Worm (Caenorhabditis elegans) whole organism, L2 larva: ENCODE measurements around the gene F26D2.15.

Experiments
- C34F6.9 ChIP-seq: fragments of 150-350 bp; optimal IDR thresholded peaks from 2 replicates; lab custom pipeline; 2014; ENCODE audit warnings: missing biosample characterization, missing genetic modification characterization
- R02D3.7 ChIP-seq: fragments of 150-350 bp; optimal IDR thresholded peaks from 2 replicates; lab custom pipeline; 2014; ENCODE audit warnings: missing biosample characterization, missing genetic modification characterization
- Y55F3AM.14 ChIP-seq: fragments of 200-800 bp; sonication (Bioruptor generic); optimal IDR thresholded peaks from 2 replicates; lab custom pipeline; 2018; ENCODE audit warnings: mild to moderate bottlenecking, missing genetic modification characterization, missing compliant biosample characterization
- blmp-1 ChIP-seq: sonication (generic microtip); optimal IDR thresholded peaks from 2 replicates; lab custom pipeline; 2017; ENCODE audit warnings: missing genetic modification characterization, mild to moderate bottlenecking, missing compliant biosample characterization, antibody characterized with exemption, moderate library complexity; ENCODE audit not compliant: insufficient read depth
- ceh-82 ChIP-seq: fragments of 150-350 bp; optimal IDR thresholded peaks from 2 replicates; lab custom pipeline; 2014; ENCODE audit warnings: missing biosample characterization, missing genetic modification characterization
- dmd-4 ChIP-seq: sonication (generic microtip); optimal IDR thresholded peaks from 2 replicates; lab custom pipeline; 2017; ENCODE audit warnings: missing biosample characterization, missing genetic modification characterization
- elt-3 ChIP-seq: sonication (generic microtip); optimal IDR thresholded peaks from 2 replicates; lab custom pipeline; 2017; ENCODE audit warnings: missing biosample characterization, missing genetic modification characterization
- fos-1 ChIP-seq: fragments of 150-350 bp; optimal IDR thresholded peaks from 2 replicates; lab custom pipeline; 2014; ENCODE audit warnings: missing biosample characterization, missing genetic modification characterization
- lin-39 ChIP-seq: fragments of 150-350 bp; optimal IDR thresholded peaks from 2 replicates; lab custom pipeline; 2014; ENCODE audit warnings: missing biosample characterization, missing genetic modification reagents, missing genetic modification characterization
- lsy-2 ChIP-seq, 2 experiments: fragments of 150-350 bp in 1 of 2; sonication (generic microtip) in 1 of 2; optimal IDR thresholded peaks; 2 replicates each; lab custom pipeline; 2014 to 2017; ENCODE audit warnings: missing biosample characterization in 2 of 2, missing genetic modification characterization in 2 of 2
- mbf-1 ChIP-seq: sonication (generic microtip); optimal IDR thresholded peaks from 2 replicates; lab custom pipeline; 2017; ENCODE audit warnings: missing biosample characterization, missing genetic modification characterization
- mdl-1 ChIP-seq, 2 experiments: fragments of 150-350 bp in 1 of 2; sonication (generic microtip) in 1 of 2; optimal IDR thresholded peaks; 2 replicates each; lab custom pipeline; 2017; ENCODE audit warnings: missing biosample characterization in 2 of 2, missing genetic modification characterization in 2 of 2
- nhr-11 ChIP-seq: fragments of 150-350 bp; optimal IDR thresholded peaks from 2 replicates; lab custom pipeline; 2014; ENCODE audit warnings: missing biosample characterization, missing genetic modification characterization
- nhr-23 ChIP-seq: fragments of 150-350 bp; optimal IDR thresholded peaks from 2 replicates; lab custom pipeline; 2014; ENCODE audit warnings: missing biosample characterization, missing genetic modification reagents, missing genetic modification characterization
- nhr-237 ChIP-seq: fragments of 150-350 bp; optimal IDR thresholded peaks from 2 replicates; lab custom pipeline; 2014; ENCODE audit warnings: missing biosample characterization, missing genetic modification characterization
- nhr-6 ChIP-seq: fragments of 150-350 bp; optimal IDR thresholded peaks from 2 replicates; lab custom pipeline; 2014; ENCODE audit warnings: missing biosample characterization, missing genetic modification characterization
- peb-1 ChIP-seq: fragments of 150-350 bp; optimal IDR thresholded peaks from 2 replicates; lab custom pipeline; 2014; ENCODE audit warnings: missing biosample characterization, missing genetic modification characterization
- sma-9 ChIP-seq, 2 experiments: fragments of 150-350 bp in 1 of 2; sonication (generic microtip) in 1 of 2; optimal IDR thresholded peaks; 2 replicates each; lab custom pipeline; 2014 to 2016; ENCODE audit warnings: missing genetic modification characterization in 2 of 2, mild to moderate bottlenecking in 1 of 2, missing biosample characterization in 1 of 2, missing compliant biosample characterization in 1 of 2, missing genetic modification reagents in 1 of 2, moderate library complexity in 1 of 2
- zag-1 ChIP-seq: fragments of 150-350 bp; optimal IDR thresholded peaks from 2 replicates; lab custom pipeline; 2014; ENCODE audit warnings: missing biosample characterization, missing genetic modification characterization
- ztf-1 ChIP-seq: fragments of 200-800 bp; sonication (Bioruptor generic); conservative IDR thresholded peaks from 2 replicates; pipeline ENCODE4 v1.3.6; 2022; ENCODE audit warnings: missing genetic modification characterization, missing compliant biosample characterization

Gene F26D2.15

DNA sequence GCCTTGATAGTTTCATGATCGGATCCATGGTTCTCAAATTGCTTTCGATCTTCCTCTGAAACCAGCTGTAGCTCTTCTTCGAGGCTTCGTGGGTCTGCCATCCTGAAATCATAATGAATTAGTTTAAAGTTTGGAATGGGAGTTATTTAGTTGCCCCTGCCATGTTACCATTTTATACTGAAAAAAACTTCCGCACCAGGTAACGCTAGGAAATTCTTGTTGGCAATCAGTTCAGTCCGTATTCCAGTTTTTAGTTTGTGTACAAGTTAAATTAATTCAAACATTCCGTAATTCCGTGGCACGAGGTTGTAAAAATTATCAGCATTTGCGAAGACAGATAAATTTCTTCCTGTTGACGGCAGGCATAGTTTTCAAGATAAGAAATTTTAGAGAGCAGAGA, 49.8 kb downstream of the F26D2.15 start, which contains the start of gene Y32B12A.5:
Gene Y32B12A.5 (minus strand): TSS at position 101 of the 400 bp plus-strand sequence.
- no peak for TF ChIP-seq ztf-1 (GFP tag; lab: Robert Waterston, UW)
- TF ChIP-seq lin-39 (tag; lab: Kevin White, UChicago): no peak
- TF ChIP-seq zag-1 (tag; lab: Kevin White, UChicago): no peak
- TF ChIP-seq lsy-2 (tag; optimal IDR thresholded peaks at IDR 0.05; lab: Kevin White, UChicago): no peak
- TF ChIP-seq nhr-237 (tag; lab: Kevin White, UChicago): no peak
- no peak for TF ChIP-seq nhr-11 (tag; lab: Kevin White, UChicago)
- no peak for TF ChIP-seq ceh-82
- no peak for TF ChIP-seq Y55F3AM.14 (GFP tag; lab: Kevin White, UChicago)
- TF ChIP-seq C34F6.9: no peak
- no peak for TF ChIP-seq dmd-4 (tag; lab: Kevin White, UChicago)
- TF ChIP-seq elt-3 (tag; lab: Kevin White, UChicago): no peak
- TF ChIP-seq nhr-6 (tag; lab: Kevin White, UChicago): no peak
- TF ChIP-seq, all 48 proteins: peak for 0

DNA sequence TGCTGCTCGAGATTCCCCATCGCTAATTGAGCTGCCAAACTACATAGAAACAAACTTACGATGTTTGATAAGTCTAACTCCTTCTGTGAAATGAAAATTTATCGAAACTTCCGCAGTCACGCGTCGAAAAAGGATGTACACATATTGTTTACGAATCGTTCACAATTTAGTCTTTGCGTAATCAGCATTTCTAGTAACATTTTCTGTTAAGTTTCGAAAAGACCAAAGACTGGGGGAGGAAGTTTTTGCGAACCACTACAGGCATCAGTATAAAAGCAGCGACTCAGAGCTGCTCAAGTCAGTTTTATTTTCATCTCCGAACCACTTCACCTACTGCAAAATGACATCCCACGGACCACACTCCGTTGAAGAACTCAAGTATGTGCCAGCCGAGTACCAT, 50.5 kb downstream of the F26D2.15 start, which contains the start of gene sqst-4:
Gene sqst-4 (plus strand): TSS at position 301 of the 400 bp plus-strand sequence.
- TF ChIP-seq nhr-6 (tag; lab: Kevin White, UChicago) (no peak), dmd-4 (tag; lab: Kevin White, UChicago) (no peak), peb-1 (no peak), sma-9 (GFP tag; optimal IDR thresholded peaks at IDR 0.05; lab: Kevin White, UChicago) (no peak), sma-9 (tag; optimal IDR thresholded peaks at IDR 0.05; lab: Kevin White, UChicago) (no peak), fos-1 (no peak), mdl-1 (tag; optimal IDR thresholded peaks at IDR 0.05; lab: Kevin White, UChicago) (no peak), blmp-1 (tag; lab: Kevin White, UChicago) (no peak), nhr-23 (tag; lab: Kevin White, UChicago) (no peak), mbf-1 (tag; lab: Kevin White, UChicago) (no peak), nhr-11 (tag; lab: Kevin White, UChicago) (no peak), R02D3.7 (tag; lab: Kevin White, UChicago) (no peak)
- TF ChIP-seq, all 48 proteins: peak for 0
